Worm (Caenorhabditis elegans) whole organism, midembryonic: ENCODE measurements around the gene Y34B4A.10.

Source experiments
- T22C8.4 ChIP-seq: fragments of 200-800 bp; sonication (Bioruptor generic); IDR thresholded peaks from 2 replicates; pipeline ENCODE4 v1.3.6; 2022; ENCODE audit warnings: missing genetic modification characterization, missing compliant biosample characterization
- cog-1 ChIP-seq: sonication (generic microtip); optimal IDR thresholded peaks from 2 replicates; lab custom pipeline; 2016; ENCODE audit warnings: missing genetic modification characterization, missing compliant biosample characterization
- flt-1 ChIP-seq: fragments of 200-800 bp; sonication (Bioruptor generic); IDR thresholded peaks from 2 replicates; pipeline ENCODE4 v1.3.6; 2022; ENCODE audit warnings: missing genetic modification characterization, missing compliant biosample characterization
- ztf-23 ChIP-seq: fragments of 200-800 bp; sonication (Bioruptor generic); IDR thresholded peaks from 2 replicates; pipeline ENCODE4 v1.3.6; 2022; ENCODE audit warnings: missing genetic modification reagents, missing genetic modification characterization, missing compliant biosample characterization
- ztf-29 ChIP-seq: fragments of 200-800 bp; sonication (Bioruptor generic); IDR thresholded peaks from 2 replicates; pipeline ENCODE4 v1.3.6; 2022; ENCODE audit warnings: missing genetic modification reagents, missing genetic modification characterization, missing compliant biosample characterization

- TF ChIP-seq T22C8.4 (GFP tag; lab: Robert Waterston, UW) (no peak), ztf-23 (GFP tag; lab: Robert Waterston, UW) (no peak), ztf-29 (GFP tag; lab: Robert Waterston, UW) (no peak), flt-1 (GFP tag; lab: Robert Waterston, UW) (no peak), cog-1 (no peak)
Observed at ce11 chrX:5256999-5257398, 7.3 kb downstream of the Y34B4A.10 start, which contains the start of gene nspg-12.
